Fruit fly (Drosophila melanogaster) whole organism, embryonic: ENCODE measurements around the gene Elp6.

Source experiments
- CG14014 ChIP-seq: fragments of 200-800 bp; sonication (Bioruptor generic); IDR thresholded peaks from 2 replicates; pipeline ENCODE4 v1.3.6; 2022; ENCODE audit warnings: missing biosample characterization, missing genetic modification characterization
- CG17802 ChIP-seq: fragments of 200-800 bp; sonication (Bioruptor generic); optimal IDR thresholded peaks from 2 replicates; lab custom pipeline; 2018; ENCODE audit warnings: missing biosample characterization, mild to moderate bottlenecking, missing genetic modification characterization, moderate library complexity
- tin ChIP-seq: fragments of 200-800 bp; sonication (Bioruptor generic); optimal IDR thresholded peaks from 3 replicates; lab custom pipeline; 2016; ENCODE audit warnings: missing biosample characterization, missing genetic modification characterization

- no peak for TF ChIP-seq CG17802 (tag; lab: Kevin White, UChicago)
- no peak for TF ChIP-seq tin
- TF ChIP-seq CG14014, result no peak
These were observed 26.3 kb upstream of the Elp6 start for dm6 chr3R:13393009-13393408.
